Worm (Caenorhabditis elegans) whole organism, early embryonic: ENCODE results near the gene C01G5.4.

Experiments used
- B0310.2 ChIP-seq: sonication (generic microtip); optimal IDR thresholded peaks from 2 replicates; lab custom pipeline; 2016; ENCODE audit warnings: mild to moderate bottlenecking, missing genetic modification characterization, missing compliant biosample characterization
- F13C5.2 ChIP-seq: sonication (generic microtip); optimal IDR thresholded peaks from 2 replicates; lab custom pipeline; 2017; ENCODE audit warnings: mild to moderate bottlenecking, missing genetic modification characterization, inconsistent platforms, missing compliant biosample characterization
- aly-1 ChIP-seq: sonication (generic microtip); optimal IDR thresholded peaks from 2 replicates; lab custom pipeline; 2016; ENCODE audit warnings: missing genetic modification characterization, missing compliant biosample characterization
- ama-1 ChIP-seq: fragments of 150-350 bp; optimal IDR thresholded peaks from 2 replicates; lab custom pipeline; 2014
- ceh-13 ChIP-seq: fragments of 200-800 bp; sonication (Bioruptor generic); optimal IDR thresholded peaks from 2 replicates; lab custom pipeline; 2018; ENCODE audit warnings: mild to moderate bottlenecking, missing genetic modification characterization, missing compliant biosample characterization
- ceh-36 ChIP-seq: sonication (generic microtip); optimal IDR thresholded peaks from 2 replicates; lab custom pipeline; 2016; ENCODE audit warnings: missing genetic modification characterization, inconsistent platforms, missing compliant biosample characterization
- ets-7 ChIP-seq: sonication (generic microtip); optimal IDR thresholded peaks from 2 replicates; lab custom pipeline; 2016; ENCODE audit warnings: missing genotype, missing genetic modification characterization, missing compliant biosample characterization
- flt-1 ChIP-seq: fragments of 200-800 bp; sonication (Bioruptor generic); IDR thresholded peaks from 2 replicates; pipeline ENCODE4 v1.3.6; 2022; ENCODE audit warnings: missing genetic modification characterization, missing compliant biosample characterization
- hmbx-1 ChIP-seq: sonication (generic microtip); optimal IDR thresholded peaks from 2 replicates; lab custom pipeline; 2016; ENCODE audit warnings: mild to moderate bottlenecking, missing genetic modification characterization, missing compliant biosample characterization
- hmg-4 ChIP-seq: fragments of 200-800 bp; sonication (Bioruptor generic); optimal IDR thresholded peaks from 2 replicates; lab custom pipeline; 2018; ENCODE audit warnings: mild to moderate bottlenecking, missing genetic modification characterization, missing compliant biosample characterization
- hnd-1 ChIP-seq: sonication (generic microtip); optimal IDR thresholded peaks from 2 replicates; lab custom pipeline; 2016; ENCODE audit warnings: missing genetic modification characterization, missing compliant biosample characterization
- pes-1 ChIP-seq: fragments of 200-800 bp; sonication (Bioruptor generic); IDR thresholded peaks from 2 replicates; pipeline ENCODE4 v1.3.6; 2022; ENCODE audit warnings: missing genetic modification reagents, missing genetic modification characterization, missing compliant biosample characterization
- scrt-1 ChIP-seq: fragments of 200-800 bp; sonication (Bioruptor generic); IDR thresholded peaks from 2 replicates; pipeline ENCODE4 v1.3.6; 2022; ENCODE audit warnings: missing genetic modification characterization, missing compliant biosample characterization
- sea-1 ChIP-seq: fragments of 200-800 bp; sonication (Bioruptor generic); conservative IDR thresholded peaks from 2 replicates; pipeline ENCODE4 v1.3.6; 2022; ENCODE audit warnings: missing genetic modification characterization, missing compliant biosample characterization
- tbx-11 ChIP-seq: fragments of 200-800 bp; sonication (Bioruptor generic); IDR thresholded peaks from 2 replicates; pipeline ENCODE4 v1.3.6; 2022; ENCODE audit warnings: missing genetic modification characterization, missing compliant biosample characterization
- tbx-37 ChIP-seq: fragments of 200-800 bp; sonication (Bioruptor generic); conservative IDR thresholded peaks from 2 replicates; pipeline ENCODE4 v1.3.6; 2022; ENCODE audit warnings: missing genetic modification reagents, missing genetic modification characterization, missing compliant biosample characterization
- tra-4 ChIP-seq: sonication (generic microtip); optimal IDR thresholded peaks from 2 replicates; lab custom pipeline; 2017; ENCODE audit warnings: missing genetic modification characterization, missing compliant biosample characterization

The C01G5.4 gene

DNA sequence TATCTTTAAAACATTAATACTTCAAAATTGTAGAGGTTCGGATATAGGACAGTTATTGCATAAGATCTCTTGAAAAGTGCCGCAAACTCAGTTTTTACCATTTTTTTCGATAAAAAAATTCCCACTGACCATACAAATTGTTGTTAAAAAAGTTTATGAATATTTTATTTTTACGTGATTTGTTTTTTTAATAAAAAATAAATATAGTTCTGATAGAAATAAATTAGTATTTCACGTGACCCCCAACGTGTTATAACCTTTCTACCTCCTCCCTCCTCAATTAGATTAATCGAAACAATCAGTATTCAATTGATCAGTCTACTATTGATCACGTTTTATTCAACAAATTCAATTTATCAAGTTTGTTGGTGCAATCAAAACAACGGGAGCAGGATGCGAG lies at the start of gene C01G5.4:
Gene C01G5.4 (plus strand): TSS at position 301 of the 400 bp plus-strand sequence.
- TF ChIP-seq ets-7 (tag; lab: Kevin White, UChicago) (no peak), aly-1 (no peak), hmbx-1 (tag; lab: Kevin White, UChicago) (no peak), hmg-4 (no peak), tbx-37 (no peak), F13C5.2 (tag; lab: Kevin White, UChicago) (no peak), tra-4 (no peak), ceh-36 (tag; lab: Kevin White, UChicago) (no peak)

DNA sequence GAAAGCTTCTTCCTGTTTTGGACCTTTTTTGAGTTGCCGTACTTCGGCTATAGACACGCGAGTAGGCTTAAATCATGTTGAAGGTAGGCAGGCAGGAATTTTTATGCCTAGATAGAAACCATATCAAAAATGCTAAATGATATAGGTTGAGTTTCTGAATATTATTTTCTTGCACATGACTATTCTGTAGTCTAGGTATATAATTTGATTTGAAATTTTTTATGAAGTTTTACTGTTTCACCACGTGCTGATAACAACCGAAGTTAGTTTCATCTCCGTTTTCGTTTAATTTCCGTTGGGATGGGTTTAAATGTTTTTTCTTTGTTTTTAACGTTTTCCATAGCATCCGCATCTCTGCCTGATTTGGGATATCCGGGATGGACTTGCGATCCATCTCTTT lies 44.5 kb upstream of the C01G5.4 start, which contains the start of gene Y73B6BL.37:
Gene Y73B6BL.37 (plus strand): TSS at position 301 of the 400 bp plus-strand sequence.
- TF ChIP-seq flt-1 (GFP tag; lab: Robert Waterston, UW) (no peak), F13C5.2 (tag; lab: Kevin White, UChicago) (no peak), hmg-4 (no peak), ama-1 (lab: Kevin White, UChicago) (no peak), tra-4 (no peak), aly-1 (no peak), ets-7 (tag; lab: Kevin White, UChicago) (no peak)

- TF ChIP-seq tbx-37 = no peak
- no peak for TF ChIP-seq ets-7 (tag; lab: Kevin White, UChicago)
- TF ChIP-seq hmg-4 = no peak
- TF ChIP-seq pes-1 (GFP tag; lab: Robert Waterston, UW) = no peak
- TF ChIP-seq ama-1 (lab: Kevin White, UChicago) = no peak
- TF ChIP-seq scrt-1 (GFP tag; lab: Robert Waterston, UW) = no peak
- TF ChIP-seq hnd-1 (tag; lab: Kevin White, UChicago) = no peak
Measured at ce11 chrIV:6491915-6492314, 39.6 kb upstream of the C01G5.4 start.

- TF ChIP-seq tbx-37 (no peak), flt-1 (GFP tag; lab: Robert Waterston, UW) (no peak), hmg-4 (no peak), B0310.2 (tag; lab: Kevin White, UChicago) (no peak), ama-1 (lab: Kevin White, UChicago) (no peak), scrt-1 (GFP tag; lab: Robert Waterston, UW) (no peak), hmbx-1 (tag; lab: Kevin White, UChicago) (no peak), hnd-1 (tag; lab: Kevin White, UChicago) (no peak), aly-1 (no peak), F13C5.2 (tag; lab: Kevin White, UChicago) (no peak), pes-1 (GFP tag; lab: Robert Waterston, UW) (no peak), ets-7 (tag; lab: Kevin White, UChicago) (no peak)
Measured at ce11 chrIV:6493299-6493698, 38.3 kb upstream of the C01G5.4 start, which contains the start of gene Y73B6BL.44. Gene Y73B6BL.44 (plus strand): TSS chrIV:6493599.

DNA sequence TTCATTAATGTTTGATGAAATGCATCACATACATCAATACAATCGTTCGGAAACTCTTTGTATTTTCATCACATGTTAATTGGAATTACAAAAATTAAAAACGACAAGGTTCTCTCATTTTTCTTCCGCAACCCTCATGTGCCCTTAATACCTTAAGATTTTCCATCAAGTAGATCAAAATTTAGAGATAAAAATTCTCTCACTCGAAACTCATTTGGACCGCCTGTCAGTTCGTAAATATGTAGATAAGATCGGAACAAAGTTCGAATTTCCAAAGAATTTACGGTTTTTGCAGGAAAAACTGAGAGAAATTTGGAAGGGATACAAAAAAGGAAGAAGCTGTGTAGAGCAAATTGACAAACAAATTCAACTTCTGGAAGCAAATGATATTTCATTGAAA lies 35.4 kb upstream of the C01G5.4 start:
- TF ChIP-seq F13C5.2 (tag; lab: Kevin White, UChicago) (no peak), tbx-37 (no peak), B0310.2 (tag; lab: Kevin White, UChicago) (no peak), tra-4 (no peak), flt-1 (GFP tag; lab: Robert Waterston, UW) (no peak), ceh-13 (no peak), ceh-36 (tag; lab: Kevin White, UChicago) (no peak), hmg-4 (no peak), pes-1 (GFP tag; lab: Robert Waterston, UW) (no peak), ets-7 (tag; lab: Kevin White, UChicago) (no peak)

ce11 chrIV:6500433-6500832 lies 31.1 kb upstream of the C01G5.4 start:
- TF ChIP-seq aly-1 (no peak), hmbx-1 (tag; lab: Kevin White, UChicago) (no peak), ceh-36 (tag; lab: Kevin White, UChicago) (no peak), flt-1 (GFP tag; lab: Robert Waterston, UW) (no peak), pes-1 (GFP tag; lab: Robert Waterston, UW) (no peak), F13C5.2 (tag; lab: Kevin White, UChicago) (no peak), ets-7 (tag; lab: Kevin White, UChicago) (no peak), tra-4 (no peak), B0310.2 (tag; lab: Kevin White, UChicago) (no peak), ama-1 (lab: Kevin White, UChicago) (no peak), tbx-37 (no peak), hmg-4 (no peak)

ce11 chrIV:6500843-6501242 lies 30.7 kb upstream of the C01G5.4 start:
- TF ChIP-seq scrt-1 (GFP tag; lab: Robert Waterston, UW) (no peak), ceh-13 (no peak), ets-7 (tag; lab: Kevin White, UChicago) (no peak), tra-4 (no peak), sea-1 (GFP tag; lab: Robert Waterston, UW) (no peak), pes-1 (GFP tag; lab: Robert Waterston, UW) (no peak), ama-1 (lab: Kevin White, UChicago) (no peak), hmg-4 (no peak), F13C5.2 (tag; lab: Kevin White, UChicago) (no peak), tbx-11 (GFP tag; lab: Robert Waterston, UW) (no peak), ceh-36 (tag; lab: Kevin White, UChicago) (no peak), B0310.2 (tag; lab: Kevin White, UChicago) (no peak), hmbx-1 (tag; lab: Kevin White, UChicago) (no peak), flt-1 (GFP tag; lab: Robert Waterston, UW) (no peak), aly-1 (no peak)

DNA sequence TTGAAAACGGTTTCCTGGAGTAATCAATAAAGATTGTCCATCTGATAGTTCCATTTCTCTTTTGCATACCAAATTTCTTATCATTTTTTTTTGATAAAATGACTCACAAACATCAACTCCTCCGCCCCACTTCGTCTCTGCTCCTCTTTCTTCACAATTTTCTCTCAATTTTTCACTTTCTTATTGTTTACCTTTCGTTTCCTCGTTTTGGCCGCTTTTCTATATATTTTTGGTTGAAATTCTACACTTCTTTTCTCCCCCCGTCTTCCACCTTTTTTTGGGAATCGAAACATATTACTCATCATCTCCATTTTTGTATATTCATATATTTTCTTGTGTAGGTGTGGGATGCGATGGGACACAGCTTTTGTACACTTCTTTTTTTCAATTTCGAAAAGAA lies 28.8 kb upstream of the C01G5.4 start:
- no peak for TF ChIP-seq F13C5.2 (tag; lab: Kevin White, UChicago)
- no peak for TF ChIP-seq tbx-11 (GFP tag; lab: Robert Waterston, UW)
- no peak for TF ChIP-seq ets-7 (tag; lab: Kevin White, UChicago)
- TF ChIP-seq ama-1 (lab: Kevin White, UChicago) = no peak
- TF ChIP-seq pes-1 (GFP tag; lab: Robert Waterston, UW) = no peak
- no peak for TF ChIP-seq scrt-1 (GFP tag; lab: Robert Waterston, UW)
- no peak for TF ChIP-seq ceh-36 (tag; lab: Kevin White, UChicago)
- TF ChIP-seq flt-1 (GFP tag; lab: Robert Waterston, UW) = no peak
- no peak for TF ChIP-seq hnd-1 (tag; lab: Kevin White, UChicago)
- no peak for TF ChIP-seq tbx-37
- TF ChIP-seq sea-1 (GFP tag; lab: Robert Waterston, UW) = no peak
- TF ChIP-seq aly-1 = no peak
- no peak for TF ChIP-seq B0310.2 (tag; lab: Kevin White, UChicago)
- TF ChIP-seq hmg-4 = no peak
- no peak for TF ChIP-seq ceh-13
- TF ChIP-seq tra-4 = no peak
- TF ChIP-seq hmbx-1 (tag; lab: Kevin White, UChicago) = no peak
